Fruit fly (Drosophila melanogaster): ENCODE measurements around the gene CG14229.

CG14229 gene

DNA sequence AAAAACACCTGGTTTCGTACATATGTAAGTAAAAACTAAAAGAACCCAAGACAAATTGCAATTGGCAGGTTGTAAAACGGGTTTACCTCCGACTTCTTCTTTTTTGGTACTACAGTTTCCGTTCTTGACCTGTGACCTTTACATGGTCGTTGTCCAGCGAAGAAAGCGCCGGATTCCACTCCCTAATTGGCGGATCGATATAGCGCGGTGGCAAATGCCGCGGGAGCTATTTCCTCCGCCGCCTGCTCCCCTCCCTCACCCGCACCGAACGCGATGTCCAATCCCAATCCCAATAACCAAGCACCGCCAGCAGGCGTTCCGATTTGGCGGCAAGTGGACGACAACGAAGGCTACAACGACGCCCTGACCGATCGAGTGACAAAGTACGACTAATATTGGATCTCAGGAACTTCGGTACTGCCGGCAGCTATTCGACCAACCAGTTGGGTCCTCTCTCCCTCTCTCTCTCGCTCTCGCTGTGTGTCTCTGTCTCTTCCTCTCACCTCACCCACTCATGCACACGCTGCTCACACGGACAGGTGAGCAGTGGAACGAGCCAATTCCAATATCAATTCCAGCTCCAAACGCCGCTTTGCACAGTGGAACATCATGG lies 32.4 kb downstream of the CG14229 start:
- TF ChIP-seq noc (tag; optimal IDR thresholded peaks at IDR 0.05), result no peak

DNA sequence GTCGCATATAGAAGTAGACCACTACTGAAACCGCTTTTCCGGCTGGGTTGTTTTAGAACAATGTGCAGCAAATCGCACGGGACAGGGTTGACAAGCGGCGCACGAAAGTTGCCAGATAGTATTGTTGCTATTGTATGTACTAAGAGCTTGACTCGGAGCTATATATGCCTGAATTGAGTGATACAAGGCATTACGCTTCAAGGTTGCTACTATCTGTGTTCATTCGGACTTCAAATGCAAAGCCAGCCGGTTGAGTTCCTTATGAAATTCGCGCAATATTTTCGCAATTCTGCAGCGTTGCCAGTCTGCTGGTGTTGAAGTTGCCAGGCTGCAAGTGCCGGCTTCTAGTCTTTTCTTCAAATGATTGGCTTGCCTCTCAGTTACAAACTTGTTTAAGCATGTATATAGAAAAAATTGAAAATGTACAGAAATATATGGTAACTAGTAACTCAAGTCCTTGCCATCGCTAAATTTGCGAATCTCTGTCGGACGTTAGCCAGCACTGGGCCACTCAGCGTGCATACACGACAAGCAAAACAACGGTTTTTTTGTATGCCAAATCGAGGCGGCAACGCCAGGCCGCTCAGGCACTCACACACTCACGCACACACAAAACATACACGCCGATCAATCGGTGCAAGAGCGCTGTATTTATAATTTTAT lies 43.2 kb downstream of the CG14229 start, which contains the start of the genes Ranbp21 and Elys:
Gene Ranbp21 (minus strand): TSS at position 513 of the 663 bp plus-strand sequence.
Gene Elys (plus strand): TSS at position 549 of the 663 bp plus-strand sequence.
- TF ChIP-seq noc (tag; optimal IDR thresholded peaks at IDR 0.05), result no peak

DNA sequence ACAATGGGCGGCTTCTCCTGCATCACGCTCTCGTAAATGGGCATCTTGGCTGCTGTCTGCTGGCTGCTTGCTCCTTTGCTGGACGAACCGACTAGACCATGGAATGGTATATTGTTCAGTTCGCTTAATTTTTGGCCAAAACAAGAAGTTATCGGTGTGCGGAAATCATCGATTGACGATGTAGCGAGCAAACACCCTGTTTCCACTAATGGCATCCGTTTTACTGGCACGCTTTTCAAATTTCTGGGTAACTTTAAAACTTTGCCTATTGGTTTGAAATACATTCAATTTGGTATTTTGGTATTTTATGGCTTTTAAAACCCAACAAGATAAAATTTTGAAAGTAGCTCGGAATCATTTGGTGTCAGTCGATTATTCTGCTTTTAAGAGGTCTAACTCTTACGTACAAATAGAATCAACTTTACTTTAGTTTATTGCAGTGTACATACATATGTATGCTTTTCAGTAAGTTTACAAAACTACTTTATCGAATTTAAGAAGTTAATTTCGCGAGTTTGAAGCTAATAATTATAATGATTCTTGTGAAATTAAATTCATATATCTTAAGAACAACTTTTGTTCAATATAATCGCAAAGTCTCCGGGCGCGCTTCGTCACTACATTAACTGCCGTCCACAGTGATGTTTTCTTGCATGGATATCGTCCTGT lies 49.0 kb downstream of the CG14229 start, which contains the start of gene Arp10:
Gene Arp10 (minus strand): TSS at position 304 of the 669 bp plus-strand sequence.
- TF ChIP-seq noc (tag; optimal IDR thresholded peaks at IDR 0.05), result no peak

All from whole organism, larva.